Fruit fly (Drosophila melanogaster): ENCODE results near the gene CG4511.

The CG4511 gene

dm6 chr3R:10886462-10887315 lies 32.4 kb downstream of the CG4511 start (continued):
- TF ChIP-seq HLH4C (GFP tag; IDR thresholded peaks at IDR 0.05; ENCODE audit: partially characterized antibody) (no peak), CG34376 (GFP tag; optimal IDR thresholded peaks at IDR 0.05) (peak; percentile 94), D (optimal IDR thresholded peaks at IDR 0.05) (no peak), D (GFP tag; optimal IDR thresholded peaks at IDR 0.05) (peak; percentile 81), CG2199 (GFP tag; IDR thresholded peaks at IDR 0.05) (peak; percentile 29; the same call in 1 of the 3 replicates), MESR4 (GFP tag; optimal IDR thresholded peaks at IDR 0.05) (no peak), CG3163 (GFP tag; optimal IDR thresholded peaks at IDR 0.05) (peak; percentile 85), Side (GFP tag; optimal IDR thresholded peaks at IDR 0.05) (peak; percentile 91), lola (GFP tag; optimal IDR thresholded peaks at IDR 0.05) (peak in 1 of 3 experiments; percentile 86), abd-A (tag; optimal IDR thresholded peaks at IDR 0.05) (peak; percentile 86), CG7839 (tag; optimal IDR thresholded peaks at IDR 0.05) (peak; percentile 92), CG30431 (GFP tag; optimal IDR thresholded peaks at IDR 0.05) (peak; percentile 60), hbn (GFP tag; IDR thresholded peaks at IDR 0.05; ENCODE audit: partially characterized antibody) (no peak), Bgb (GFP tag; IDR thresholded peaks at IDR 0.05; ENCODE audit: partially characterized antibody) (peak; percentile 8; the same call in 1 of the 2 replicates), h (optimal IDR thresholded peaks at IDR 0.05) (no peak), CG11504 (tag; optimal IDR thresholded peaks at IDR 0.05) (peak; percentile 90), crol (GFP tag; IDR thresholded peaks at IDR 0.05) (peak; percentile 92), Dad (GFP tag; optimal IDR thresholded peaks at IDR 0.05) (peak; percentile 77), bbx (GFP tag; IDR thresholded peaks at IDR 0.05; ENCODE audit: partially characterized antibody) (no peak), CG2889 (GFP tag; IDR thresholded peaks at IDR 0.05) (peak; percentile 72), hkb (optimal IDR thresholded peaks at IDR 0.05) (no peak), hkb (GFP tag; IDR thresholded peaks at IDR 0.05) (peak; percentile 91), CG17328 (GFP tag; IDR thresholded peaks at IDR 0.05) (peak; percentile 77), Nf-YA (GFP tag; IDR thresholded peaks at IDR 0.05) (peak; percentile 80), mld (GFP tag; IDR thresholded peaks at IDR 0.05; ENCODE audit: partially characterized antibody) (no peak), CG18619 (GFP tag; optimal IDR thresholded peaks at IDR 0.05) (peak; percentile 90), GATAe (GFP tag; conservative IDR thresholded peaks at IDR 0.05) (peak; percentile 69), croc (GFP tag; conservative IDR thresholded peaks at IDR 0.05) (peak; percentile 80), ERR (GFP tag; optimal IDR thresholded peaks at IDR 0.05) (peak; percentile 78), BtbVII (GFP tag; optimal IDR thresholded peaks at IDR 0.05) (peak; percentile 93), CG9797 (GFP tag; optimal IDR thresholded peaks at IDR 0.05) (peak; percentile 27), scrt (GFP tag; optimal IDR thresholded peaks at IDR 0.05) (peak; percentile 87), stwl (tag; optimal IDR thresholded peaks at IDR 0.05) (no peak), ato (GFP tag; IDR thresholded peaks at IDR 0.05; ENCODE audit: partially characterized antibody) (no peak), tx (GFP tag; optimal IDR thresholded peaks at IDR 0.05) (peak; percentile 71), CG10543 (GFP tag; optimal IDR thresholded peaks at IDR 0.05) (peak; percentile 95), CG12299 (tag; optimal IDR thresholded peaks at IDR 0.05) (peak; percentile 82), Stat92E (GFP tag; optimal IDR thresholded peaks at IDR 0.05) (peak in 1 of 3 experiments; percentile 74), unpg (GFP tag; optimal IDR thresholded peaks at IDR 0.05) (peak; percentile 94), CG3281 (GFP tag; optimal IDR thresholded peaks at IDR 0.05) (peak; percentile 92), CG12769 (tag; optimal IDR thresholded peaks at IDR 0.05) (peak; percentile 98), CG32772 (GFP tag; IDR thresholded peaks at IDR 0.05) (peak; percentile 85), Myb (GFP tag; optimal IDR thresholded peaks at IDR 0.05) (peak; percentile 58), CG7928 (GFP tag; optimal IDR thresholded peaks at IDR 0.05) (peak; percentile 56), Ssrp (tag; optimal IDR thresholded peaks at IDR 0.05) (peak; percentile 86), CoRest (tag; optimal IDR thresholded peaks at IDR 0.05) (peak; percentile 95), Trl (optimal IDR thresholded peaks at IDR 0.05) (peak; percentile 79 to 96), Trl (GFP tag; optimal IDR thresholded peaks at IDR 0.05) (peak; percentile 84), CTCF (GFP tag; optimal IDR thresholded peaks at IDR 0.05) (peak; percentile 34)

Measured in whole organism, embryonic.